Worm (Caenorhabditis elegans) whole organism, L4 larva: Measurements from ENCODE around the gene Y53G8AM.7.

Experiments
- aha-1 ChIP-seq: fragments of 150-350 bp; peaks from one replicate; lab custom pipeline; 2014; ENCODE audit warnings: missing biosample characterization, missing genetic modification characterization
- lin-39 ChIP-seq: fragments of 150-350 bp; optimal IDR thresholded peaks from 2 replicates; lab custom pipeline; 2014; ENCODE audit warnings: missing biosample characterization, missing genetic modification reagents, missing genetic modification characterization
- lir-3 ChIP-seq: sonication (generic microtip); optimal IDR thresholded peaks from 2 replicates; lab custom pipeline; 2016; ENCODE audit warnings: mild to moderate bottlenecking, missing genetic modification characterization, missing compliant biosample characterization
- mdt-29 ChIP-seq: fragments of 200-800 bp; sonication (Bioruptor generic); IDR thresholded peaks from 2 replicates; pipeline ENCODE4 v1.3.6; 2022; ENCODE audit warnings: missing genetic modification reagents, missing genetic modification characterization, missing compliant biosample characterization
- nhr-77 ChIP-seq: fragments of 150-350 bp; optimal IDR thresholded peaks from 2 replicates; lab custom pipeline; 2014; ENCODE audit warnings: missing biosample characterization, missing genetic modification characterization
- pqm-1 ChIP-seq: sonication (generic microtip); optimal IDR thresholded peaks from 2 replicates; lab custom pipeline; 2017; ENCODE audit warnings: missing biosample characterization, missing genetic modification characterization
- unc-39 ChIP-seq: sonication (generic microtip); optimal IDR thresholded peaks from 2 replicates; lab custom pipeline; 2017; ENCODE audit warnings: missing biosample characterization, missing genetic modification characterization

ce11 chrIII:3278610-3279009 is 12.1 kb upstream of the Y53G8AM.7 start, which contains the start of gene Y53G8AM.8:
- no peak for TF ChIP-seq lin-39 (tag; lab: Kevin White, UChicago)
- no peak for TF ChIP-seq aha-1 (tag; lab: Kevin White, UChicago)
- no peak for TF ChIP-seq unc-39
- TF ChIP-seq nhr-77 (tag; lab: Kevin White, UChicago): no peak
- TF ChIP-seq lir-3 (tag; lab: Kevin White, UChicago): no peak
- TF ChIP-seq pqm-1 (tag; lab: Kevin White, UChicago): no peak
- no peak for TF ChIP-seq mdt-29 (GFP tag; lab: Robert Waterston, UW)
